Fruit fly (Drosophila melanogaster) whole organism, adult: ENCODE measurements around the gene CG45071.

Experiments used
- CG11617 ChIP-seq: fragments of 200-800 bp; sonication (Bioruptor generic); optimal IDR thresholded peaks from 2 replicates; lab custom pipeline; 2017; ENCODE audit warnings: mild to moderate bottlenecking, missing biosample characterization, missing genetic modification reagents, missing genetic modification characterization
- CG12768 ChIP-seq: fragments of 200-800 bp; sonication (Bioruptor generic); optimal IDR thresholded peaks from 2 replicates; lab custom pipeline; 2017; ENCODE audit warnings: missing biosample characterization, missing genetic modification characterization, mild to moderate bottlenecking, moderate library complexity, missing genetic modification reagents
- CG14711 ChIP-seq: fragments of 200-800 bp; sonication (Bioruptor generic); optimal IDR thresholded peaks from 2 replicates; lab custom pipeline; 2018; ENCODE audit warnings: missing biosample characterization, mild to moderate bottlenecking, missing genetic modification characterization, moderate library complexity
- CG1620 ChIP-seq: fragments of 200-800 bp; sonication (Bioruptor generic); optimal IDR thresholded peaks from 2 replicates; lab custom pipeline; 2016; ENCODE audit warnings: missing biosample characterization, missing genetic modification characterization
- CG33017 ChIP-seq: fragments of 200-800 bp; sonication (Bioruptor generic); optimal IDR thresholded peaks from 2 replicates; lab custom pipeline; 2018; ENCODE audit warnings: missing biosample characterization, mild to moderate bottlenecking, missing genetic modification characterization, moderate library complexity
- CG5204 ChIP-seq: fragments of 200-800 bp; sonication (Bioruptor generic); optimal IDR thresholded peaks from 2 replicates; lab custom pipeline; 2016; ENCODE audit warnings: missing biosample characterization, missing genetic modification characterization
- CG7045 ChIP-seq: fragments of 200-800 bp; sonication (Bioruptor generic); optimal IDR thresholded peaks from 2 replicates; lab custom pipeline; 2017; ENCODE audit warnings: missing biosample characterization, mild to moderate bottlenecking, missing genetic modification characterization
- CG7101 ChIP-seq: fragments of 200-800 bp; sonication (Bioruptor generic); optimal IDR thresholded peaks from 2 replicates; lab custom pipeline; 2018; ENCODE audit warnings: missing biosample characterization, mild to moderate bottlenecking, missing genetic modification characterization, moderate library complexity
- Clk ChIP-seq: fragments of 200-800 bp; sonication (Bioruptor generic); optimal IDR thresholded peaks from 2 replicates; lab custom pipeline; 2017; ENCODE audit warnings: missing biosample characterization, missing genetic modification characterization
- Crg-1 ChIP-seq: fragments of 200-800 bp; sonication (Bioruptor generic); optimal IDR thresholded peaks from 2 replicates; lab custom pipeline; 2016; ENCODE audit warnings: missing biosample characterization, missing genetic modification characterization
- Hr96 ChIP-seq: fragments of 200-800 bp; sonication (Bioruptor generic); optimal IDR thresholded peaks from 2 replicates; lab custom pipeline; 2016; ENCODE audit warnings: missing biosample characterization, missing genetic modification characterization
- Mnt ChIP-seq: fragments of 200-800 bp; sonication (Bioruptor generic); optimal IDR thresholded peaks from 2 replicates; lab custom pipeline; 2016; ENCODE audit warnings: missing biosample characterization, mild to moderate bottlenecking, missing genetic modification characterization
- bab1 ChIP-seq: fragments of 200-800 bp; sonication (Bioruptor generic); optimal IDR thresholded peaks from 3 replicates; lab custom pipeline; 2019; ENCODE audit warnings: missing biosample characterization, mild to moderate bottlenecking, missing genetic modification characterization, moderate library complexity
- cic ChIP-seq: fragments of 200-800 bp; sonication (Bioruptor generic); optimal IDR thresholded peaks from 2 replicates; lab custom pipeline; 2017; ENCODE audit warnings: missing biosample characterization, mild to moderate bottlenecking, missing genetic modification characterization, moderate library complexity
- cnc ChIP-seq, 2 experiments: fragments of >200 bp; optimal IDR thresholded peaks; 2 replicates each; lab custom pipeline; 2017
- kay ChIP-seq: fragments of 200-800 bp; sonication (Bioruptor generic); peaks from one replicate; lab custom pipeline; 2016; ENCODE audit warnings: missing biosample characterization, missing genetic modification characterization, borderline replicate concordance
- ovo ChIP-seq: fragments of 200-800 bp; sonication (Bioruptor generic); optimal IDR thresholded peaks from 2 replicates; lab custom pipeline; 2016; ENCODE audit warnings: missing biosample characterization, missing genetic modification characterization
- pad ChIP-seq: fragments of 200-800 bp; sonication (Bioruptor generic); optimal IDR thresholded peaks from 3 replicates; lab custom pipeline; 2017; ENCODE audit warnings: missing biosample characterization, missing genetic modification characterization, mild to moderate bottlenecking, moderate library complexity, missing genetic modification reagents
- tj ChIP-seq: fragments of 200-800 bp; sonication (Bioruptor generic); optimal IDR thresholded peaks from 3 replicates; lab custom pipeline; 2017; ENCODE audit warnings: missing biosample characterization, mild to moderate bottlenecking, missing genetic modification characterization, moderate library complexity
- toe ChIP-seq: fragments of 200-800 bp; sonication (Bioruptor generic); optimal IDR thresholded peaks from 2 replicates; lab custom pipeline; 2016; ENCODE audit warnings: missing biosample characterization, missing genetic modification characterization

CG45071 gene

dm6 chr3L:15094589-15095288 is 10.9 kb upstream of the CG45071 start, which contains the start of the genes sstn, Plp and GlyRS:
Gene sstn (minus strand): TSS chr3L:15094719.
Gene Plp (minus strand): TSS chr3L:15094724.
Gene GlyRS (plus strand): TSS chr3L:15095142.
- TF ChIP-seq CG7045 (GFP tag; lab: Kevin White, UChicago) = peak; percentile 36
- peak; percentile 58 for TF ChIP-seq CG7101 (tag; lab: Kevin White, UChicago)
- TF ChIP-seq CG12768 (GFP tag; lab: Kevin White, UChicago) = peak; percentile 54
- TF ChIP-seq pad (GFP tag; lab: Kevin White, UChicago) = peak; percentile 64
- TF ChIP-seq CG5204 = no peak
- TF ChIP-seq CG1620 (GFP tag; lab: Kevin White, UChicago) = no peak
- no peak for TF ChIP-seq toe (GFP tag; lab: Kevin White, UChicago)
- peak; percentile 34 for TF ChIP-seq tj (GFP tag; lab: Kevin White, UChicago)
- TF ChIP-seq Clk (GFP tag; lab: Kevin White, UChicago) = no peak
- TF ChIP-seq CG11617 = peak; percentile 57
- TF ChIP-seq kay (GFP tag; lab: Kevin White, UChicago) = peak; percentile 81
- TF ChIP-seq Mnt (GFP tag; lab: Kevin White, UChicago) = peak; percentile 61
- TF ChIP-seq cnc (optimal IDR thresholded peaks at IDR 0.05; lab: Kevin White, UChicago) = no peak
- TF ChIP-seq cic (GFP tag; lab: Kevin White, UChicago) = no peak
- peak; percentile 58 for TF ChIP-seq bab1
- peak; percentile 31 for TF ChIP-seq Crg-1
- peak; percentile 37 for TF ChIP-seq ovo
- no peak for TF ChIP-seq Hr96 (GFP tag; lab: Kevin White, UChicago)
- peak; percentile 60 for TF ChIP-seq CG14711 (tag; lab: Kevin White, UChicago)
- TF ChIP-seq CG33017 (tag; lab: Kevin White, UChicago) = no peak

DNA sequence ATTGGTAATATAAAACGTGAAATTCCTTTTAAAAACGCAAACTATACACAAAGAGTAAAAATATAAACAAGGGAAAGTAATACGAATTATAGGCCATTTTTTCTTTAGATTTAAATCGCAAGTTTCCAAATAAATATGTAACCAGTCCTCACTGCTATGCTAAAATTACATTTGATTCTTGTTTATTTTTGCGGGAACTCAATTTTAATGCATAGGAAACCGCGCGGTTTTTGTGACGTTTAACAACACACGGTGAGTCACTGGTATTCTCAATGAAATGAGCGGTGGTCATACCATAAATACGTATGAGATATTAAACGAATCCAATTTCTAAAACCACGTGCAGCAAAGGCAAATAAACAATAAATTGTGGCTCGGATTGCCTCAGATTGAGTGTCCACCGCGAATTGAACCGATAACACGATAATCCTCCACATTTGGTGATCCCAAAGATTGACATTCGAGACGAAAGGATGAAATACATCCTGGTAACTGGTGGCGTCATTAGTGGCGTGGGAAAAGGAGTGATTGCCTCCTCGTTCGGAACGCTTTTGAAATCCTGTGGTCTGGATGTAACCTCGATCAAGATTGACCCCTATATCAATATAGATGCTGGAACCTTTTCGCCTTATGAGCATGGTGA is 7.7 kb upstream of the CG45071 start, which contains the start of gene Ctps:
Ctps (plus strand) TSS at position 37 of the 643 bp plus-strand sequence.
- TF ChIP-seq Mnt (GFP tag; lab: Kevin White, UChicago) = peak; percentile 61
- TF ChIP-seq Hr96 (GFP tag; lab: Kevin White, UChicago) = no peak
- TF ChIP-seq Clk (GFP tag; lab: Kevin White, UChicago) = no peak
- no peak for TF ChIP-seq tj (GFP tag; lab: Kevin White, UChicago)
- TF ChIP-seq CG11617 = no peak
- TF ChIP-seq kay (GFP tag; lab: Kevin White, UChicago) = peak; percentile 95
- peak; percentile 16 for TF ChIP-seq CG12768 (GFP tag; lab: Kevin White, UChicago)
- TF ChIP-seq CG14711 (tag; lab: Kevin White, UChicago) = no peak
- no peak for TF ChIP-seq CG5204
- peak; percentile 51 for TF ChIP-seq bab1
- TF ChIP-seq cnc (optimal IDR thresholded peaks at IDR 0.05; lab: Kevin White, UChicago) = no peak
- TF ChIP-seq CG7101 (tag; lab: Kevin White, UChicago) = peak; percentile 34
- no peak for TF ChIP-seq ovo
- no peak for TF ChIP-seq CG7045 (GFP tag; lab: Kevin White, UChicago)
- no peak for TF ChIP-seq CG1620 (GFP tag; lab: Kevin White, UChicago)
- TF ChIP-seq pad (GFP tag; lab: Kevin White, UChicago) = no peak
- no peak for TF ChIP-seq toe (GFP tag; lab: Kevin White, UChicago)
- no peak for TF ChIP-seq CG33017 (tag; lab: Kevin White, UChicago)
- no peak for TF ChIP-seq Crg-1
- TF ChIP-seq cic (GFP tag; lab: Kevin White, UChicago) = no peak

dm6 chr3L:15098659-15099512 is 6.8 kb upstream of the CG45071 start:
- TF ChIP-seq Clk (GFP tag; lab: Kevin White, UChicago) = peak; percentile 50
- peak; percentile 56 for TF ChIP-seq kay (GFP tag; lab: Kevin White, UChicago)
- TF ChIP-seq Mnt (GFP tag; lab: Kevin White, UChicago) = peak; percentile 57
- peak; percentile 80 for TF ChIP-seq CG12768 (GFP tag; lab: Kevin White, UChicago)
- no peak for TF ChIP-seq toe (GFP tag; lab: Kevin White, UChicago)
- TF ChIP-seq CG11617 = peak; percentile 73
- TF ChIP-seq pad (GFP tag; lab: Kevin White, UChicago) = peak; percentile 66
- peak; percentile 59 for TF ChIP-seq CG7045 (GFP tag; lab: Kevin White, UChicago)
- peak; percentile 76 for TF ChIP-seq tj (GFP tag; lab: Kevin White, UChicago)
- TF ChIP-seq ovo = peak; percentile 6
- TF ChIP-seq CG5204 = no peak
- peak; percentile 31 for TF ChIP-seq Crg-1
- TF ChIP-seq CG33017 (tag; lab: Kevin White, UChicago) = peak; percentile 92
- TF ChIP-seq CG7101 (tag; lab: Kevin White, UChicago) = peak; percentile 91
- TF ChIP-seq cic (GFP tag; lab: Kevin White, UChicago) = no peak
- TF ChIP-seq cnc (optimal IDR thresholded peaks at IDR 0.05; lab: Kevin White, UChicago) = no peak
- peak; percentile 76 for TF ChIP-seq CG14711 (tag; lab: Kevin White, UChicago)
- no peak for TF ChIP-seq CG1620 (GFP tag; lab: Kevin White, UChicago)
- no peak for TF ChIP-seq Hr96 (GFP tag; lab: Kevin White, UChicago)
- peak; percentile 36 for TF ChIP-seq bab1

dm6 chr3L:15099541-15099940 is 6.1 kb upstream of the CG45071 start:
- TF ChIP-seq Hr96 (GFP tag; lab: Kevin White, UChicago) (no peak), CG5204 (no peak), CG11617 (no peak), ovo (no peak), toe (GFP tag; lab: Kevin White, UChicago) (no peak), CG33017 (tag; lab: Kevin White, UChicago) (no peak), tj (GFP tag; lab: Kevin White, UChicago) (no peak), Mnt (GFP tag; lab: Kevin White, UChicago) (no peak), Clk (GFP tag; lab: Kevin White, UChicago) (no peak), cnc (optimal IDR thresholded peaks at IDR 0.05; lab: Kevin White, UChicago) (no peak), CG12768 (GFP tag; lab: Kevin White, UChicago) (no peak), kay (GFP tag; lab: Kevin White, UChicago) (no peak), pad (GFP tag; lab: Kevin White, UChicago) (no peak)
